Fruit fly (Drosophila melanogaster) whole organism, embryonic: Measurements from ENCODE around the gene CG14020.

Source experiments
- Adf1 ChIP-seq: fragments of 200-800 bp; sonication (Bioruptor generic); IDR thresholded peaks from 2 replicates; pipeline ENCODE4 v1.3.6; 2022; ENCODE audit warnings: missing biosample characterization, missing genetic modification characterization
- BtbVII ChIP-seq: fragments of 200-800 bp; sonication (Bioruptor generic); optimal IDR thresholded peaks from 3 replicates; lab custom pipeline; 2017; ENCODE audit warnings: missing biosample characterization, mild to moderate bottlenecking, missing genetic modification characterization
- CG10321 ChIP-seq: fragments of 200-800 bp; sonication (Bioruptor generic); IDR thresholded peaks from 2 replicates; pipeline ENCODE4 v1.3.6; 2022; ENCODE audit warnings: missing biosample characterization, missing genetic modification characterization
- CG10366 ChIP-seq: fragments of 200-800 bp; sonication (Bioruptor generic); IDR thresholded peaks from 2 replicates; pipeline ENCODE4 v1.3.6; 2022; ENCODE audit warnings: missing biosample characterization, missing genetic modification characterization
- CG12219 ChIP-seq: fragments of 200-800 bp; sonication (Bioruptor generic); optimal IDR thresholded peaks from 3 replicates; lab custom pipeline; 2018; ENCODE audit warnings: missing biosample characterization, mild to moderate bottlenecking, missing genetic modification characterization
- CG13123 ChIP-seq: fragments of 200-800 bp; sonication (Bioruptor generic); optimal IDR thresholded peaks from 2 replicates; lab custom pipeline; 2016; ENCODE audit warnings: missing biosample characterization, missing genetic modification characterization
- CG13775 ChIP-seq: fragments of 200-800 bp; sonication (Bioruptor generic); optimal IDR thresholded peaks from 3 replicates; lab custom pipeline; 2017; ENCODE audit warnings: missing biosample characterization, mild to moderate bottlenecking, missing genetic modification characterization
- CG1529 ChIP-seq: fragments of 200-800 bp; sonication (Bioruptor generic); optimal IDR thresholded peaks from 3 replicates; lab custom pipeline; 2018; ENCODE audit warnings: missing biosample characterization, missing genetic modification characterization
- CG15601 ChIP-seq: fragments of 200-800 bp; sonication (Bioruptor generic); optimal IDR thresholded peaks from 3 replicates; lab custom pipeline; 2019; ENCODE audit warnings: missing biosample characterization, mild to moderate bottlenecking, missing genetic modification characterization, moderate library complexity
- CG17829 ChIP-seq: fragments of 200-800 bp; optimal IDR thresholded peaks from 2 replicates; lab custom pipeline; 2019; ENCODE audit warnings: missing biosample characterization, mild to moderate bottlenecking, missing genetic modification characterization, moderate library complexity
- CG1792 ChIP-seq: fragments of 200-800 bp; sonication (Bioruptor generic); optimal IDR thresholded peaks from 2 replicates; lab custom pipeline; 2016; ENCODE audit warnings: missing biosample characterization, missing genetic modification characterization
- CG2712 ChIP-seq: fragments of 200-800 bp; optimal IDR thresholded peaks from 3 replicates; lab custom pipeline; 2019; ENCODE audit warnings: missing biosample characterization, mild to moderate bottlenecking, missing genetic modification characterization, moderate library complexity
- CG30403 ChIP-seq: fragments of 200-800 bp; sonication (Bioruptor generic); optimal IDR thresholded peaks from 3 replicates; lab custom pipeline; 2016; ENCODE audit warnings: missing biosample characterization, missing genetic modification characterization
- CG4617 ChIP-seq: fragments of 200-800 bp; sonication (Bioruptor generic); optimal IDR thresholded peaks from 3 replicates; lab custom pipeline; 2016; ENCODE audit warnings: missing biosample characterization, missing genetic modification characterization, borderline replicate concordance
- CG9727 ChIP-seq: fragments of 200-800 bp; sonication (Bioruptor generic); optimal IDR thresholded peaks from 3 replicates; lab custom pipeline; 2017; ENCODE audit warnings: missing biosample characterization, mild to moderate bottlenecking, missing genetic modification characterization
- CG9797 ChIP-seq: fragments of 200-800 bp; sonication (Bioruptor generic); optimal IDR thresholded peaks from 3 replicates; lab custom pipeline; 2018; ENCODE audit warnings: missing biosample characterization, mild to moderate bottlenecking, missing genetic modification characterization
- CHES-1-like ChIP-seq: fragments of 200-800 bp; sonication (Bioruptor generic); optimal IDR thresholded peaks from 2 replicates; lab custom pipeline; 2016; ENCODE audit warnings: missing biosample characterization, missing genetic modification characterization
- Deaf1 ChIP-seq: fragments of 200-800 bp; optimal IDR thresholded peaks from 3 replicates; lab custom pipeline; 2019; ENCODE audit warnings: missing biosample characterization, mild to moderate bottlenecking, missing genetic modification characterization, moderate library complexity
- Dek ChIP-seq: fragments of 200-800 bp; sonication (Bioruptor generic); optimal IDR thresholded peaks from 3 replicates; lab custom pipeline; 2019; ENCODE audit warnings: missing biosample characterization, mild to moderate bottlenecking, missing genetic modification characterization, moderate library complexity
- Dll ChIP-seq: fragments of 200-800 bp; sonication (Bioruptor generic); IDR thresholded peaks from 4 replicates; pipeline ENCODE4 v1.3.6; 2022; ENCODE audit warnings: missing biosample characterization, missing genetic modification characterization; ENCODE audit not compliant: partially characterized antibody
- Ets97D ChIP-seq: fragments of 200-800 bp; sonication (Bioruptor generic); optimal IDR thresholded peaks from 3 replicates; lab custom pipeline; 2016; ENCODE audit warnings: missing biosample characterization, missing genetic modification characterization
- HLH54F ChIP-seq: fragments of 200-800 bp; sonication (Bioruptor generic); optimal IDR thresholded peaks from 3 replicates; lab custom pipeline; 2016; ENCODE audit warnings: missing biosample characterization, missing genetic modification characterization
- HmgD ChIP-seq: fragments of 200-800 bp; sonication (Bioruptor generic); optimal IDR thresholded peaks from 3 replicates; lab custom pipeline; 2016; ENCODE audit warnings: missing biosample characterization, missing genetic modification characterization
- HmgZ ChIP-seq: fragments of 200-800 bp; sonication (Bioruptor generic); optimal IDR thresholded peaks from 2 replicates; lab custom pipeline; 2018; ENCODE audit warnings: missing biosample characterization, mild to moderate bottlenecking, missing genetic modification characterization
- MESR4 ChIP-seq: fragments of 200-800 bp; sonication (Bioruptor generic); optimal IDR thresholded peaks from 2 replicates; lab custom pipeline; 2018; ENCODE audit warnings: missing biosample characterization, mild to moderate bottlenecking, missing genetic modification characterization, moderate library complexity
- Opbp ChIP-seq: fragments of 200-800 bp; sonication (Bioruptor generic); IDR thresholded peaks from 3 replicates; pipeline ENCODE4 v1.3.6; 2022; ENCODE audit warnings: missing biosample characterization, missing genetic modification characterization; ENCODE audit not compliant: partially characterized antibody
- Poxn ChIP-seq: fragments of 200-800 bp; sonication (Bioruptor generic); IDR thresholded peaks from 2 replicates; pipeline ENCODE4 v1.3.6; 2022; ENCODE audit warnings: missing biosample characterization, missing genetic modification characterization
- Sry-δ ChIP-seq: fragments of 200-800 bp; sonication (Bioruptor generic); optimal IDR thresholded peaks from 2 replicates; lab custom pipeline; 2016; ENCODE audit warnings: missing biosample characterization, missing genetic modification characterization
- bbx ChIP-seq: fragments of 200-800 bp; sonication (Bioruptor generic); IDR thresholded peaks from 2 replicates; pipeline ENCODE4 v1.3.6; 2022; ENCODE audit warnings: missing biosample characterization, missing genetic modification characterization; ENCODE audit not compliant: partially characterized antibody
- chinmo ChIP-seq: fragments of 200-800 bp; sonication (Bioruptor generic); IDR thresholded peaks from 4 replicates; pipeline ENCODE4 v1.3.6; 2022; ENCODE audit warnings: missing biosample characterization, missing genetic modification characterization; ENCODE audit not compliant: partially characterized antibody
- en ChIP-seq: fragments of 200-800 bp; sonication (Bioruptor generic); optimal IDR thresholded peaks from 2 replicates; lab custom pipeline; 2016; ENCODE audit warnings: missing biosample characterization, missing genetic modification characterization
- gfzf ChIP-seq: fragments of 200-800 bp; sonication (Bioruptor generic); optimal IDR thresholded peaks from 2 replicates; lab custom pipeline; 2016; ENCODE audit warnings: missing biosample characterization, mild to moderate bottlenecking, missing genetic modification characterization, moderate library complexity
- gro ChIP-seq: fragments of 200-800 bp; sonication (Bioruptor generic); optimal IDR thresholded peaks from 2 replicates; lab custom pipeline; 2016; ENCODE audit warnings: missing biosample characterization, missing genetic modification characterization
- hth ChIP-seq: fragments of >200 bp; optimal IDR thresholded peaks from 2 replicates; lab custom pipeline; 2017; ENCODE audit warnings: inconsistent platforms
- insv ChIP-seq, 2 experiments: fragments of 200-800 bp; sonication (Bioruptor generic); optimal IDR thresholded peaks; 3 replicates each; lab custom pipeline; 2016 to 2018; ENCODE audit warnings: missing biosample characterization in 2 of 2, missing genetic modification characterization in 2 of 2
- inv ChIP-seq: fragments of 200-800 bp; sonication (Bioruptor generic); IDR thresholded peaks from 2 replicates; pipeline ENCODE4 v1.3.6; 2022; ENCODE audit warnings: missing biosample characterization, missing genetic modification characterization; ENCODE audit not compliant: partially characterized antibody
- knrl ChIP-seq: fragments of 200-800 bp; sonication (Bioruptor generic); IDR thresholded peaks from 3 replicates; pipeline ENCODE4 v1.3.6; 2022; ENCODE audit warnings: missing biosample characterization, missing genetic modification characterization; ENCODE audit not compliant: partially characterized antibody
- lilli ChIP-seq: fragments of 200-800 bp; sonication (Bioruptor generic); optimal IDR thresholded peaks from 3 replicates; lab custom pipeline; 2016; ENCODE audit warnings: missing biosample characterization, missing genetic modification characterization
- mld ChIP-seq: fragments of 200-800 bp; sonication (Bioruptor generic); IDR thresholded peaks from 3 replicates; pipeline ENCODE4 v1.3.6; 2022; ENCODE audit warnings: missing biosample characterization, missing genetic modification characterization; ENCODE audit not compliant: partially characterized antibody
- odd ChIP-seq: fragments of 200-800 bp; sonication (Bioruptor generic); optimal IDR thresholded peaks from 2 replicates; lab custom pipeline; 2017; ENCODE audit warnings: missing biosample characterization, mild to moderate bottlenecking, missing genetic modification characterization
- pfk ChIP-seq: fragments of 200-800 bp; sonication (Bioruptor generic); optimal IDR thresholded peaks from 2 replicates; lab custom pipeline; 2018; ENCODE audit warnings: missing biosample characterization, mild to moderate bottlenecking, missing genetic modification characterization, moderate library complexity
- phol ChIP-seq: fragments of 200-800 bp; sonication (Bioruptor generic); optimal IDR thresholded peaks from 3 replicates; lab custom pipeline; 2018; ENCODE audit warnings: missing biosample characterization, mild to moderate bottlenecking, missing genetic modification characterization, moderate library complexity
- pnt ChIP-seq: fragments of 200-800 bp; sonication (Bioruptor generic); optimal IDR thresholded peaks from 3 replicates; lab custom pipeline; 2016; ENCODE audit warnings: missing biosample characterization, missing genetic modification characterization
- psq ChIP-seq: fragments of 200-800 bp; sonication (Bioruptor generic); optimal IDR thresholded peaks from 2 replicates; lab custom pipeline; 2017; ENCODE audit warnings: missing biosample characterization, missing genetic modification characterization
- row ChIP-seq: fragments of 200-800 bp; sonication (Bioruptor generic); IDR thresholded peaks from 3 replicates; pipeline ENCODE4 v1.3.6; 2022; ENCODE audit warnings: missing biosample characterization, missing genetic modification characterization
- tna ChIP-seq: fragments of 200-800 bp; sonication (Bioruptor generic); IDR thresholded peaks from 2 replicates; pipeline ENCODE4 v1.3.6; 2022; ENCODE audit warnings: missing biosample characterization, missing genetic modification characterization; ENCODE audit not compliant: partially characterized antibody
- unc-4 ChIP-seq: fragments of 200-800 bp; sonication (Bioruptor generic); IDR thresholded peaks from 2 replicates; pipeline ENCODE4 v1.3.6; 2022; ENCODE audit warnings: missing biosample characterization, missing genetic modification characterization; ENCODE audit not compliant: partially characterized antibody
- wdn ChIP-seq: fragments of 200-800 bp; sonication (Bioruptor generic); IDR thresholded peaks from 2 replicates; pipeline ENCODE4 v1.3.6; 2022; ENCODE audit warnings: missing biosample characterization, missing genetic modification characterization

Gene CG14020

DNA sequence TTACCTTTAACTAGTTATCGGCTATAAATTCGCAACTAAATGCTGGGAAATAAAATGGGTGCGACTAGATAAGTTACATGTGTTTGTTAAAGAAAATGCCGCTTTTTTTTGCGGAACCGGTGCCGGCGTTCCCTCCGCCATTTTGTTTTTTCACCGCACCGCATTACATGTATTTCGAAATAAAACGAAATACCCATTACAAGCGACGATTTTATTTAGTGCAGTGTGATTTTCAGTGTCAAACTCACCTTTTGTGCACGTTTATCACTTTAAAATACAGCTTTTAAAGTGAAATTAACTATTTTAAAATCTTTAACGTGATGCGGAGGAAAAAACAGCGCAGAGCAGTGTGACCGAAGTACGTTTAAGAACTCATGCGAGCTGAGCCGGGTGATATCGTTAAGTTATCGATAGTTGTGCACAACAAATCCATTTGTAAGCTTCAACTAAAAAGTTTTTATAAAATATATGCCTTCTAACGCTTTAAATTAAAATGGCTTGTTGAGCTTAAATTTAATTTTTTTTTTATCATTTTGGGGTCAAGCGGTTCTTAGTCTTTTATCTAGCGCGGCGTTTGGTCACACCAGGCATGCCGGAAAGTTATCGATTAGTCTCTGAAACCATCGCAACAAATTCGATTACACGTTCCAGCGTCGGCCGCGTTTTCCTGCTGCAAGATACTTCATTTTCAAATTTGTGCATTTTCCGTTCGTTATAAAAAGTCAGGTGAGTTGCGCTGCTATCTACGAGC, 24.6 kb downstream of the CG14020 start, which contains the start of the genes Hel25E and Lam (continued):
- TF ChIP-seq CG13775 (GFP tag; lab: Kevin White, UChicago) = peak; percentile 7
- peak; percentile 76 for TF ChIP-seq Opbp (GFP tag; lab: Robert Waterston, UW)
- no peak for TF ChIP-seq CG1529 (GFP tag; lab: Kevin White, UChicago)
- TF ChIP-seq lilli (GFP tag; lab: Kevin White, UChicago) = peak; percentile 27
- peak; percentile 93 for TF ChIP-seq unc-4
- peak; percentile 58 for TF ChIP-seq HmgZ
- TF ChIP-seq en (GFP tag; lab: Kevin White, UChicago) = no peak
- TF ChIP-seq CG4617 = peak; percentile 19
- TF ChIP-seq CG13123 = no peak
- TF ChIP-seq Ets97D (GFP tag; lab: Kevin White, UChicago) = peak; percentile 82
- TF ChIP-seq CG30403 (GFP tag; lab: Kevin White, UChicago) = peak; percentile 12
- TF ChIP-seq inv = peak; percentile 81
- TF ChIP-seq CG10366 = no peak
- TF ChIP-seq chinmo (GFP tag; lab: Robert Waterston, UW) = no peak
- TF ChIP-seq row (GFP tag; lab: Robert Waterston, UW) = peak; percentile 71
- TF ChIP-seq gro (GFP tag; lab: Kevin White, UChicago) = no peak
- peak; percentile 69 for TF ChIP-seq bbx (GFP tag; lab: Robert Waterston, UW)
- no peak for TF ChIP-seq Poxn (GFP tag; lab: Robert Waterston, UW)
- TF ChIP-seq HmgD (GFP tag; lab: Kevin White, UChicago) = no peak
- TF ChIP-seq pfk (GFP tag; lab: Kevin White, UChicago) = no peak
- TF ChIP-seq hth (lab: Kevin White, UChicago) = no peak
- TF ChIP-seq CG12219 = no peak
- TF ChIP-seq insv (GFP tag; optimal IDR thresholded peaks at IDR 0.05; lab: Kevin White, UChicago) = no peak
- TF ChIP-seq knrl = peak; percentile 89
- TF ChIP-seq CG9727 (GFP tag; lab: Kevin White, UChicago) = peak; percentile 13
- TF ChIP-seq BtbVII (GFP tag; lab: Kevin White, UChicago) = no peak
- TF ChIP-seq Adf1 (GFP tag; lab: Robert Waterston, UW) = no peak; the same call in 1 of the 2 replicates
- TF ChIP-seq CG17829 = peak; percentile 50
- TF ChIP-seq CHES-1-like (GFP tag; lab: Kevin White, UChicago) = peak; percentile 42
- TF ChIP-seq tna (GFP tag; lab: Robert Waterston, UW) = peak; percentile 57
- TF ChIP-seq HLH54F = peak; percentile 6
- TF ChIP-seq wdn (GFP tag; lab: Robert Waterston, UW) = no peak
- 0 out of 2 replicates have a peak, but pooled peaks have one; percentile 16 for TF ChIP-seq CG10321
- TF ChIP-seq CG15601 = no peak
- peak; percentile 59; the same call in 1 of the 3 replicates for TF ChIP-seq mld (GFP tag; lab: Robert Waterston, UW)
- peak; percentile 55 for TF ChIP-seq CG2712 (tag; lab: Kevin White, UChicago)
- peak; percentile 96 for TF ChIP-seq phol (tag; lab: Kevin White, UChicago)
- peak; percentile 88 for TF ChIP-seq Sry-δ (GFP tag; lab: Kevin White, UChicago)
- no peak for TF ChIP-seq Deaf1 (tag; lab: Kevin White, UChicago)
- peak; percentile 17 for TF ChIP-seq Dek
- peak; percentile 94 for TF ChIP-seq gfzf (GFP tag; lab: Kevin White, UChicago)
- peak; percentile 38 for TF ChIP-seq MESR4 (GFP tag; lab: Kevin White, UChicago)
- TF ChIP-seq CG1792 (GFP tag; lab: Kevin White, UChicago) = no peak
- TF ChIP-seq psq = no peak
- peak; percentile 97 for TF ChIP-seq Dll (GFP tag; lab: Robert Waterston, UW)
- no peak for TF ChIP-seq odd (GFP tag; lab: Kevin White, UChicago)
- peak; percentile 98 for TF ChIP-seq CG9797 (GFP tag; lab: Kevin White, UChicago)
- TF ChIP-seq pnt (GFP tag; lab: Kevin White, UChicago) = no peak
